Worm (Caenorhabditis elegans) whole organism, L1 larva: ENCODE data around the gene cdgs-1.

Source experiments
- C16A3.4 ChIP-seq: fragments of 150-350 bp; optimal IDR thresholded peaks from 2 replicates; lab custom pipeline; 2014; ENCODE audit warnings: missing biosample characterization, missing genetic modification characterization
- C34B4.2 ChIP-seq: sonication (generic microtip); optimal IDR thresholded peaks from 2 replicates; lab custom pipeline; 2017; ENCODE audit warnings: mild to moderate bottlenecking, missing genetic modification characterization, missing compliant biosample characterization
- F16B12.6 ChIP-seq: fragments of 150-350 bp; optimal IDR thresholded peaks from 2 replicates; lab custom pipeline; 2014; ENCODE audit warnings: missing biosample characterization, missing genetic modification characterization
- ama-1 ChIP-seq: fragments of 150-350 bp; optimal IDR thresholded peaks from 2 replicates; lab custom pipeline; 2014
- ceh-63 ChIP-seq: fragments of 200-800 bp; sonication (Bioruptor generic); optimal IDR thresholded peaks from 2 replicates; lab custom pipeline; 2018; ENCODE audit warnings: mild to moderate bottlenecking, missing genetic modification characterization, missing compliant biosample characterization
- ceh-82 ChIP-seq, 3 experiments: fragments of 150-350 bp in 1 of 3; sonication (generic microtip) in 2 of 3; optimal IDR thresholded peaks; 2 replicates each; lab custom pipeline; 2014 to 2017; ENCODE audit warnings: missing biosample characterization in 3 of 3, missing genetic modification characterization in 3 of 3
- ceh-88 ChIP-seq: fragments of 200-800 bp; sonication (Bioruptor generic); IDR thresholded peaks from 2 replicates; pipeline ENCODE4 v1.3.6; 2022; ENCODE audit warnings: missing genetic modification characterization, missing compliant biosample characterization
- ces-1 ChIP-seq: fragments of 150-350 bp; optimal IDR thresholded peaks from 2 replicates; lab custom pipeline; 2014; ENCODE audit warnings: missing biosample characterization, missing genetic modification reagents, missing genetic modification characterization
- dpl-1 ChIP-seq, 3 experiments: fragments of 150-350 bp in 2 of 3; sonication (generic microtip) in 1 of 3; optimal IDR thresholded peaks; 2 replicates each; lab custom pipeline; 2014 to 2017; ENCODE audit warnings: missing biosample characterization in 3 of 3, missing genetic modification characterization in 3 of 3, missing genetic modification reagents in 3 of 3
- dsc-1 ChIP-seq: sonication (generic microtip); optimal IDR thresholded peaks from 2 replicates; lab custom pipeline; 2016; ENCODE audit warnings: mild to moderate bottlenecking, missing genetic modification characterization, missing compliant biosample characterization
- efl-1 ChIP-seq, 4 experiments: fragments of 150-350 bp; optimal IDR thresholded peaks in 3 of 4; peaks in 1 of 4; 1 replicate in 1 of 4; 2 replicates in 3 of 4; lab custom pipeline; 2014; ENCODE audit warnings: missing biosample characterization in 2 of 4, missing genetic modification characterization in 2 of 4, missing genetic modification reagents in 2 of 4
- efl-3 ChIP-seq: fragments of 200-800 bp; sonication (Bioruptor generic); optimal IDR thresholded peaks from 2 replicates; lab custom pipeline; 2018; ENCODE audit warnings: mild to moderate bottlenecking, missing genetic modification characterization, missing compliant biosample characterization
- egl-27 ChIP-seq, 2 experiments: fragments of 150-350 bp in 1 of 2; sonication (generic microtip); optimal IDR thresholded peaks; 3 replicates each; lab custom pipeline; 2017 to 2018; ENCODE audit warnings: missing biosample characterization in 2 of 2, missing genetic modification characterization in 2 of 2, missing genetic modification reagents in 2 of 2
- elt-2 ChIP-seq: sonication (generic microtip); optimal IDR thresholded peaks from 2 replicates; lab custom pipeline; 2016; ENCODE audit warnings: missing genetic modification characterization, mild to moderate bottlenecking, inconsistent platforms, missing compliant biosample characterization, missing genetic modification reagents
- ets-5 ChIP-seq: fragments of 200-800 bp; sonication (Bioruptor generic); IDR thresholded peaks from 2 replicates; pipeline ENCODE4 v1.3.6; 2022; ENCODE audit warnings: missing genetic modification characterization, missing compliant biosample characterization
- fos-1 ChIP-seq: fragments of 150-350 bp; optimal IDR thresholded peaks from 2 replicates; lab custom pipeline; 2014; ENCODE audit warnings: missing biosample characterization, missing genetic modification characterization
- grh-1 ChIP-seq: fragments of 200-800 bp; sonication (Bioruptor generic); IDR thresholded peaks from 2 replicates; pipeline ENCODE4 v1.3.6; 2022; ENCODE audit warnings: missing genetic modification reagents, missing genetic modification characterization, missing compliant biosample characterization
- hlh-4 ChIP-seq: sonication (generic microtip); optimal IDR thresholded peaks from 2 replicates; lab custom pipeline; 2016; ENCODE audit warnings: mild to moderate bottlenecking, missing genetic modification characterization, missing compliant biosample characterization
- irx-1 ChIP-seq: sonication (generic microtip); optimal IDR thresholded peaks from 2 replicates; lab custom pipeline; 2016; ENCODE audit warnings: missing genetic modification characterization, missing compliant biosample characterization
- isw-1 ChIP-seq: fragments of 200-800 bp; sonication (Bioruptor generic); IDR thresholded peaks from 2 replicates; pipeline ENCODE4 v1.3.6; 2022; ENCODE audit warnings: missing genetic modification characterization, missing compliant biosample characterization
- jun-1 ChIP-seq: fragments of 150-350 bp; optimal IDR thresholded peaks from 2 replicates; lab custom pipeline; 2014; ENCODE audit warnings: missing biosample characterization, missing genetic modification reagents, missing genetic modification characterization
- lin-14 ChIP-seq: fragments of 200-800 bp; sonication (Bioruptor generic); optimal IDR thresholded peaks from 2 replicates; lab custom pipeline; 2018; ENCODE audit warnings: mild to moderate bottlenecking, missing genetic modification characterization, moderate library complexity, missing compliant biosample characterization
- lin-15B ChIP-seq: fragments of 150-350 bp; sonication (generic microtip); optimal IDR thresholded peaks from 3 replicates; lab custom pipeline; 2014; ENCODE audit warnings: missing biosample characterization, missing genetic modification characterization
- lin-39 ChIP-seq: fragments of 150-350 bp; optimal IDR thresholded peaks from 2 replicates; lab custom pipeline; 2014; ENCODE audit warnings: missing biosample characterization, missing genetic modification reagents, missing genetic modification characterization
- lir-3 ChIP-seq: sonication (generic microtip); optimal IDR thresholded peaks from 2 replicates; lab custom pipeline; 2016; ENCODE audit warnings: mild to moderate bottlenecking, missing genetic modification characterization, moderate library complexity, missing compliant biosample characterization; ENCODE audit not compliant: poor library complexity
- mdl-1 ChIP-seq, 2 experiments: fragments of 150-350 bp; optimal IDR thresholded peaks; 2 replicates each; lab custom pipeline; 2014 to 2017; ENCODE audit warnings: missing biosample characterization in 2 of 2, missing genetic modification characterization in 2 of 2, inconsistent platforms in 1 of 2
- mef-2 ChIP-seq: fragments of 150-350 bp; optimal IDR thresholded peaks from 2 replicates; lab custom pipeline; 2014; ENCODE audit warnings: missing biosample characterization, missing genetic modification characterization
- mep-1 ChIP-seq: fragments of 150-350 bp; optimal IDR thresholded peaks from 2 replicates; lab custom pipeline; 2014; ENCODE audit warnings: missing biosample characterization, missing genetic modification characterization
- nhr-12 ChIP-seq: sonication (generic microtip); optimal IDR thresholded peaks from 2 replicates; lab custom pipeline; 2017; ENCODE audit warnings: missing biosample characterization, missing genetic modification characterization
- nhr-19 ChIP-seq: fragments of 200-800 bp; sonication (Bioruptor generic); conservative IDR thresholded peaks from 2 replicates; pipeline ENCODE4 v1.3.6; 2022; ENCODE audit warnings: missing genetic modification characterization, missing compliant biosample characterization
- nhr-28 ChIP-seq: fragments of 150-350 bp; optimal IDR thresholded peaks from 2 replicates; lab custom pipeline; 2014; ENCODE audit warnings: missing biosample characterization, missing genetic modification characterization
- nhr-47 ChIP-seq: sonication (generic microtip); optimal IDR thresholded peaks from 2 replicates; lab custom pipeline; 2016; ENCODE audit warnings: mild to moderate bottlenecking, missing genetic modification characterization, moderate library complexity, missing compliant biosample characterization
- nhr-71 ChIP-seq: sonication (generic microtip); optimal IDR thresholded peaks from 2 replicates; lab custom pipeline; 2016; ENCODE audit warnings: mild to moderate bottlenecking, missing genetic modification characterization, moderate library complexity, missing compliant biosample characterization
- nhr-76 ChIP-seq: sonication (generic microtip); optimal IDR thresholded peaks from 2 replicates; lab custom pipeline; 2017; ENCODE audit warnings: missing biosample characterization, missing genetic modification characterization
- pag-3 ChIP-seq: sonication (generic microtip); optimal IDR thresholded peaks from 2 replicates; lab custom pipeline; 2017; ENCODE audit warnings: missing genetic modification characterization, mild to moderate bottlenecking, missing compliant biosample characterization, antibody characterized with exemption, borderline replicate concordance; ENCODE audit not compliant: insufficient read depth
- rnt-1 ChIP-seq: sonication (generic microtip); optimal IDR thresholded peaks from 2 replicates; lab custom pipeline; 2016; ENCODE audit warnings: mild to moderate bottlenecking, missing genetic modification characterization, moderate library complexity, missing compliant biosample characterization
- snpc-4 ChIP-seq: fragments of 150-350 bp; optimal IDR thresholded peaks from 2 replicates; lab custom pipeline; 2014; ENCODE audit warnings: missing biosample characterization, missing genetic modification characterization
- snu-23 ChIP-seq: sonication (generic microtip); optimal IDR thresholded peaks from 2 replicates; lab custom pipeline; 2016; ENCODE audit warnings: missing genetic modification characterization, missing compliant biosample characterization
- sox-4 ChIP-seq: sonication (generic microtip); optimal IDR thresholded peaks from 2 replicates; lab custom pipeline; 2016; ENCODE audit warnings: missing genetic modification characterization, missing compliant biosample characterization
- sptf-1 ChIP-seq: fragments of 150-350 bp; optimal IDR thresholded peaks from 2 replicates; lab custom pipeline; 2014; ENCODE audit warnings: missing biosample characterization, missing genetic modification characterization
- swsn-7 ChIP-seq: sonication (generic microtip); optimal IDR thresholded peaks from 2 replicates; lab custom pipeline; 2016; ENCODE audit warnings: missing genetic modification characterization, missing compliant biosample characterization
- tlp-1 ChIP-seq: fragments of 150-350 bp; optimal IDR thresholded peaks from 2 replicates; lab custom pipeline; 2014; ENCODE audit warnings: missing biosample characterization, missing genetic modification characterization
- unc-130 ChIP-seq: fragments of 150-350 bp; optimal IDR thresholded peaks from 2 replicates; lab custom pipeline; 2017; ENCODE audit warnings: missing biosample characterization, missing genetic modification characterization, inconsistent platforms
- unc-30 ChIP-seq: sonication (generic microtip); optimal IDR thresholded peaks from 2 replicates; lab custom pipeline; 2017; ENCODE audit warnings: missing biosample characterization, missing genetic modification characterization
- unc-98 ChIP-seq: fragments of 200-800 bp; sonication (Bioruptor generic); IDR thresholded peaks from 2 replicates; pipeline ENCODE4 v1.3.6; 2022; ENCODE audit warnings: missing genetic modification characterization, missing compliant biosample characterization
- vab-15 ChIP-seq: sonication (generic microtip); optimal IDR thresholded peaks from 2 replicates; lab custom pipeline; 2017; ENCODE audit warnings: missing genotype, mild to moderate bottlenecking, missing genetic modification characterization, missing compliant biosample characterization
- zag-1 ChIP-seq: fragments of 150-350 bp; optimal IDR thresholded peaks from 2 replicates; lab custom pipeline; 2014; ENCODE audit warnings: missing biosample characterization, missing genetic modification characterization
- zip-4 ChIP-seq: fragments of 200-800 bp; sonication (Bioruptor generic); optimal IDR thresholded peaks from 2 replicates; lab custom pipeline; 2018; ENCODE audit warnings: mild to moderate bottlenecking, missing genetic modification characterization, moderate library complexity, missing compliant biosample characterization
- ztf-11 ChIP-seq, 2 experiments: sonication (generic microtip); optimal IDR thresholded peaks; 2 replicates each; lab custom pipeline; 2016 to 2017; ENCODE audit warnings: missing genetic modification characterization in 2 of 2, missing biosample characterization in 1 of 2, missing compliant biosample characterization in 1 of 2
- ztf-4 ChIP-seq: fragments of 150-350 bp; optimal IDR thresholded peaks from 2 replicates; lab custom pipeline; 2014; ENCODE audit warnings: missing biosample characterization, missing genetic modification characterization

The cdgs-1 gene

DNA sequence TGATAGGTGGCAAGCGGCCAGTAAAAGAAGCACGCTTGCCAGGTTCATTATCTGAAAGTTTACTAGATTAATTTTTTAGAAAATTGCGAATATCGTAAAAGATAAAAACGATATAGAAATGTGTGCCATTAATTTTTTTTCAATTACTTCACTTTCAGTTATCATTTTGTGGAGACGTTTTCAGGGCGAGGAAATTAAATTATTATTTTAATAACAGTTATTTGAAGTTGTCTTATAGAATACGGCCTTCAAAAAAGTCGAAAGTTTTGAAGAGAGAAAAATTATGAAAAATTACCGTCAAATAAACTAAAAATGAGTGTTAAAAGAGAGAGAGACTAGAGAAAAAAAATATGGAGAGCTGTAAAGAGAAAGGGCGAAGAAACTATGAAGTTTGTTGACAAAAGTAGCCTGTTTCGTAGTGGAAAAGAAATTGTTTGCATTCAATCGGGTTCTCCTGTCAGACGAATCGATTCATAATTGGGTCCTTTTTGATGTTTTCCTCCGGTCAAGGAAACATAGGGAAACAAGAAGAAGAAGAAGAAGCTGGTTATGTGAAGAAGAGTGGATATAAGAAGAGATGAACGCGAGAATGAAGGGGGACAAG, 19.2 kb upstream of the cdgs-1 start, which contains the start of gene erp-44.2:
TSS of gene erp-44.2 (minus strand) at position 51 of the 604 bp plus-strand sequence.
- TF ChIP-seq nhr-47 (no peak), zip-4 (no peak), grh-1 (GFP tag; lab: Robert Waterston, UW) (no peak), ces-1 (GFP tag; lab: Kevin White, UChicago) (no peak), ztf-11 (tag; optimal IDR thresholded peaks at IDR 0.05; lab: Kevin White, UChicago) (no peak), unc-130 (tag; lab: Kevin White, UChicago) (no peak), nhr-12 (no peak), C16A3.4 (tag; lab: Kevin White, UChicago) (no peak), snpc-4 (tag; lab: Kevin White, UChicago) (no peak), ets-5 (GFP tag; lab: Robert Waterston, UW) (no peak), jun-1 (tag; lab: Kevin White, UChicago) (no peak)

DNA sequence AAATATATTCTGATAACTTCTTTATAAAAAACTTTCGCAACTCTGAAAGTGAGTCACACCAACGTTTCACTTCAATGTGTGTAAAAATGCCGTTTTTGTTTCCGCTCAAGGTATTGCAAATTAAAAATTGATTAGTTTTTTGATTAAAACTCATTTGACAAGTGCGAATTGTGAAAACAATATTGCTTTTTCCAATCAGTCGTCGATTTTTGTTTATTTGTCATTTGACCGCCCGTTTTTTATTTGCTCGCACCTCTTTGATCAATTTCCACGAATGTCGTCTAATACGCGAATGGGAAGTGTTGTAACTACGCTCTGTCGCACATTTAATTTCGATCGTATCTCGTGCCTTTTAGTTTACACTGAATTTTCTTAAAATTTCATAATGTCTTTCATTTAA, 14.6 kb upstream of the cdgs-1 start, which contains the start of gene mvb-12:
TSS of gene mvb-12 (plus strand) at position 375 of the 400 bp plus-strand sequence.
- TF ChIP-seq egl-27 (tag; optimal IDR thresholded peaks at IDR 0.05; lab: Kevin White, UChicago) (no peak), sptf-1 (no peak), lin-14 (peak; percentile 77), ceh-88 (GFP tag; lab: Robert Waterston, UW) (no peak), ama-1 (no peak), swsn-7 (tag; lab: Kevin White, UChicago) (peak; percentile 13), pag-3 (tag; lab: Kevin White, UChicago) (no peak), nhr-71 (tag; lab: Kevin White, UChicago) (peak; percentile 34), unc-30 (tag; lab: Kevin White, UChicago) (no peak), lin-15B (tag; lab: Kevin White, UChicago) (peak; percentile 5), fos-1 (tag; lab: Kevin White, UChicago) (no peak), ztf-4 (tag; lab: Kevin White, UChicago) (no peak), ceh-63 (GFP tag; lab: Kevin White, UChicago) (no peak), lin-39 (no peak), C34B4.2 (no peak), hlh-4 (tag; lab: Kevin White, UChicago) (no peak), nhr-19 (GFP tag; lab: Robert Waterston, UW) (no peak), vab-15 (tag; lab: Kevin White, UChicago) (no peak), efl-1 (optimal IDR thresholded peaks at IDR 0.05; lab: Kevin White, UChicago) (peak; percentile 2 to 5), efl-1 (GFP tag; optimal IDR thresholded peaks at IDR 0.05 in 1 of 2; lab: Kevin White, UChicago) (peak; percentile 31 to 75), ets-5 (GFP tag; lab: Robert Waterston, UW) (no peak), mep-1 (peak; percentile 31), dsc-1 (tag; lab: Kevin White, UChicago) (no peak), isw-1 (GFP tag; lab: Robert Waterston, UW) (no peak), nhr-28 (tag; lab: Kevin White, UChicago) (no peak), elt-2 (tag; lab: Kevin White, UChicago) (no peak), mef-2 (no peak), ztf-11 (tag; optimal IDR thresholded peaks at IDR 0.05; lab: Kevin White, UChicago) (no peak), irx-1 (tag; lab: Kevin White, UChicago) (no peak), efl-3 (GFP tag; lab: Kevin White, UChicago) (no peak), dpl-1 (GFP tag; optimal IDR thresholded peaks at IDR 0.05; lab: Kevin White, UChicago) (peak in 2 of 3 experiments; percentile 15 to 43), sox-4 (no peak), mdl-1 (tag; optimal IDR thresholded peaks at IDR 0.05; lab: Kevin White, UChicago) (peak in 1 of 2 experiments; percentile 13), nhr-76 (tag; lab: Kevin White, UChicago) (no peak), zag-1 (no peak), rnt-1 (tag; lab: Kevin White, UChicago) (no peak), ces-1 (GFP tag; lab: Kevin White, UChicago) (no peak), unc-98 (GFP tag; lab: Robert Waterston, UW) (no peak), F16B12.6 (tag; lab: Kevin White, UChicago) (no peak), tlp-1 (no peak), snpc-4 (tag; lab: Kevin White, UChicago) (no peak), lir-3 (tag; lab: Kevin White, UChicago) (no peak), ceh-82 (tag; optimal IDR thresholded peaks at IDR 0.05; lab: Kevin White, UChicago) (no peak), snu-23 (peak; percentile 29), zip-4 (no peak)
